Fruit fly (Drosophila melanogaster) whole organism, embryonic: ENCODE data around the gene CG43895.

Experiments
- BtbVII ChIP-seq: fragments of 200-800 bp; sonication (Bioruptor generic); optimal IDR thresholded peaks from 3 replicates; lab custom pipeline; 2017; ENCODE audit warnings: missing biosample characterization, mild to moderate bottlenecking, missing genetic modification characterization
- Bteb2 ChIP-seq: fragments of 200-800 bp; sonication (Bioruptor generic); optimal IDR thresholded peaks from 2 replicates; lab custom pipeline; 2016; ENCODE audit warnings: missing biosample characterization, missing genetic modification characterization
- CG10209 ChIP-seq: fragments of 200-800 bp; sonication (Bioruptor generic); optimal IDR thresholded peaks from 3 replicates; lab custom pipeline; 2017; ENCODE audit warnings: missing biosample characterization, mild to moderate bottlenecking, missing genetic modification characterization, missing genetic modification reagents
- CG10979 ChIP-seq: fragments of 200-800 bp; sonication (Bioruptor generic); optimal IDR thresholded peaks from 2 replicates; lab custom pipeline; 2018; ENCODE audit warnings: missing biosample characterization, mild to moderate bottlenecking, missing genetic modification characterization, moderate library complexity
- CG11695 ChIP-seq: fragments of 200-800 bp; sonication (Bioruptor generic); IDR thresholded peaks from 3 replicates; pipeline ENCODE4 v1.3.6; 2022; ENCODE audit warnings: missing biosample characterization, missing genetic modification characterization
- CG1233 ChIP-seq: fragments of 200-800 bp; sonication (Bioruptor generic); optimal IDR thresholded peaks from 4 replicates; lab custom pipeline; 2018; ENCODE audit warnings: missing biosample characterization, mild to moderate bottlenecking, missing genetic modification characterization
- CG13296 ChIP-seq: fragments of 200-800 bp; sonication (Bioruptor generic); optimal IDR thresholded peaks from 3 replicates; lab custom pipeline; 2018; ENCODE audit warnings: missing biosample characterization, mild to moderate bottlenecking, missing genetic modification characterization
- CG14050 ChIP-seq: fragments of 200-800 bp; sonication (Bioruptor generic); IDR thresholded peaks from 3 replicates; pipeline ENCODE4 v1.3.6; 2022; ENCODE audit warnings: missing biosample characterization, missing genetic modification characterization
- CG1603 ChIP-seq: fragments of 200-800 bp; sonication (Bioruptor generic); optimal IDR thresholded peaks from 2 replicates; lab custom pipeline; 2019; ENCODE audit warnings: missing biosample characterization, mild to moderate bottlenecking, missing genetic modification characterization, moderate library complexity
- CG16779 ChIP-seq: fragments of 200-800 bp; sonication (Bioruptor generic); IDR thresholded peaks from 2 replicates; pipeline ENCODE4 v1.3.6; 2022; ENCODE audit warnings: missing biosample characterization, missing genetic modification characterization
- CG17612 ChIP-seq: fragments of 200-800 bp; sonication (Bioruptor generic); IDR thresholded peaks from 2 replicates; pipeline ENCODE4 v1.3.6; 2022; ENCODE audit warnings: missing biosample characterization, missing genetic modification characterization
- CG32767 ChIP-seq: fragments of 200-800 bp; sonication (Bioruptor generic); IDR thresholded peaks from 2 replicates; pipeline ENCODE4 v1.3.6; 2022; ENCODE audit warnings: missing biosample characterization, missing genetic modification characterization
- CG34224 ChIP-seq: fragments of 200-800 bp; sonication (Bioruptor generic); IDR thresholded peaks from 3 replicates; pipeline ENCODE4 v1.3.6; 2022; ENCODE audit warnings: missing biosample characterization, missing genetic modification characterization; ENCODE audit not compliant: partially characterized antibody
- CG42726 ChIP-seq: fragments of 200-800 bp; sonication (Bioruptor generic); IDR thresholded peaks from 2 replicates; pipeline ENCODE4 v1.3.6; 2022; ENCODE audit warnings: missing biosample characterization, missing genetic modification characterization; ENCODE audit not compliant: partially characterized antibody
- CG4617 ChIP-seq: fragments of 200-800 bp; sonication (Bioruptor generic); optimal IDR thresholded peaks from 3 replicates; lab custom pipeline; 2016; ENCODE audit warnings: missing biosample characterization, missing genetic modification characterization, borderline replicate concordance
- CG4854 ChIP-seq: fragments of 200-800 bp; sonication (Bioruptor generic); optimal IDR thresholded peaks from 2 replicates; lab custom pipeline; 2016; ENCODE audit warnings: missing biosample characterization, missing genetic modification characterization, inconsistent platforms
- CG6765 ChIP-seq: fragments of 200-800 bp; sonication (Bioruptor generic); optimal IDR thresholded peaks from 3 replicates; lab custom pipeline; 2017; ENCODE audit warnings: missing biosample characterization, mild to moderate bottlenecking, missing genetic modification characterization
- CG9932 ChIP-seq: fragments of 200-800 bp; sonication (Bioruptor generic); IDR thresholded peaks from 2 replicates; pipeline ENCODE4 v1.3.6; 2022; ENCODE audit warnings: missing biosample characterization, missing genetic modification characterization
- CHES-1-like ChIP-seq: fragments of 200-800 bp; sonication (Bioruptor generic); optimal IDR thresholded peaks from 2 replicates; lab custom pipeline; 2016; ENCODE audit warnings: missing biosample characterization, missing genetic modification characterization
- D19A ChIP-seq: fragments of 200-800 bp; optimal IDR thresholded peaks from 3 replicates; lab custom pipeline; 2019; ENCODE audit warnings: missing biosample characterization, mild to moderate bottlenecking, missing genetic modification characterization, moderate library complexity
- HLH3B ChIP-seq: fragments of 200-800 bp; sonication (Bioruptor generic); IDR thresholded peaks from 2 replicates; pipeline ENCODE4 v1.3.6; 2022; ENCODE audit warnings: missing biosample characterization, missing genetic modification characterization
- Hr3 ChIP-seq: fragments of 200-800 bp; sonication (Bioruptor generic); optimal IDR thresholded peaks from 3 replicates; lab custom pipeline; 2016; ENCODE audit warnings: missing biosample characterization, missing genetic modification characterization
- Lhr ChIP-seq: fragments of 200-800 bp; sonication (Bioruptor generic); optimal IDR thresholded peaks from 3 replicates; lab custom pipeline; 2017; ENCODE audit warnings: mild to moderate bottlenecking, missing biosample characterization, missing genetic modification reagents, missing genetic modification characterization
- Mes4 ChIP-seq: fragments of 200-800 bp; sonication (Bioruptor generic); optimal IDR thresholded peaks from 2 replicates; lab custom pipeline; 2016; ENCODE audit warnings: missing biosample characterization, missing genetic modification characterization
- Oli ChIP-seq: fragments of 200-800 bp; sonication (Bioruptor generic); optimal IDR thresholded peaks from 2 replicates; lab custom pipeline; 2018; ENCODE audit warnings: missing biosample characterization, mild to moderate bottlenecking, missing genetic modification characterization, moderate library complexity
- Ravus ChIP-seq: fragments of 200-800 bp; sonication (Bioruptor generic); IDR thresholded peaks from 2 replicates; pipeline ENCODE4 v1.3.6; 2022; ENCODE audit warnings: missing biosample characterization, missing genetic modification characterization
- Sox100B ChIP-seq: fragments of 200-800 bp; sonication (Bioruptor generic); optimal IDR thresholded peaks from 3 replicates; lab custom pipeline; 2018; ENCODE audit warnings: missing biosample characterization, mild to moderate bottlenecking, missing genetic modification characterization
- ab ChIP-seq: fragments of 200-800 bp; sonication (Bioruptor generic); optimal IDR thresholded peaks from 2 replicates; lab custom pipeline; 2016; ENCODE audit warnings: missing biosample characterization, missing genetic modification characterization
- amos ChIP-seq: fragments of 200-800 bp; sonication (Bioruptor generic); IDR thresholded peaks from 2 replicates; pipeline ENCODE4 v1.3.6; 2022; ENCODE audit warnings: missing biosample characterization, missing genetic modification characterization; ENCODE audit not compliant: partially characterized antibody
- bcd ChIP-seq: fragments of 200-800 bp; sonication (Bioruptor generic); optimal IDR thresholded peaks from 2 replicates; lab custom pipeline; 2017; ENCODE audit warnings: missing biosample characterization, mild to moderate bottlenecking, missing genetic modification characterization
- chif ChIP-seq, 2 experiments: fragments of 200-800 bp; sonication (Bioruptor generic); optimal IDR thresholded peaks; 3 replicates each; lab custom pipeline; 2016; ENCODE audit warnings: missing biosample characterization in 2 of 2, missing genetic modification characterization in 2 of 2
- dysf ChIP-seq: fragments of 200-800 bp; sonication (Bioruptor generic); IDR thresholded peaks from 3 replicates; pipeline ENCODE4 v1.3.6; 2022; ENCODE audit warnings: missing biosample characterization, missing genetic modification characterization
- ems ChIP-seq: fragments of 200-800 bp; sonication (Bioruptor generic); optimal IDR thresholded peaks from 3 replicates; lab custom pipeline; 2016; ENCODE audit warnings: missing biosample characterization, missing genetic modification characterization
- gcm ChIP-seq: fragments of 200-800 bp; sonication (Bioruptor generic); optimal IDR thresholded peaks from 2 replicates; lab custom pipeline; 2019; ENCODE audit warnings: missing biosample characterization, mild to moderate bottlenecking, missing genetic modification characterization, moderate library complexity
- gro ChIP-seq: fragments of 200-800 bp; sonication (Bioruptor generic); optimal IDR thresholded peaks from 2 replicates; lab custom pipeline; 2016; ENCODE audit warnings: missing biosample characterization, missing genetic modification characterization
- hkb ChIP-seq, 2 experiments: fragments of 200-800 bp in 1 of 2; fragments of >200 bp in 1 of 2; sonication (Bioruptor generic) in 1 of 2; IDR thresholded peaks in 1 of 2; optimal IDR thresholded peaks in 1 of 2; 2 replicates each; pipeline versions ENCODE4 v1.3.6 to Lab custom; 2017 to 2022; ENCODE audit warnings: missing biosample characterization in 1 of 2, missing genetic modification characterization in 1 of 2
- ind ChIP-seq: fragments of 200-800 bp; sonication (Bioruptor generic); optimal IDR thresholded peaks from 3 replicates; lab custom pipeline; 2016; ENCODE audit warnings: missing biosample characterization, missing genetic modification characterization
- kay ChIP-seq: fragments of 200-800 bp; sonication (Bioruptor generic); optimal IDR thresholded peaks from 2 replicates; lab custom pipeline; 2016; ENCODE audit warnings: missing biosample characterization, missing genetic modification characterization
- maf-S ChIP-seq: fragments of 200-800 bp; sonication (Bioruptor generic); optimal IDR thresholded peaks from 2 replicates; lab custom pipeline; 2016; ENCODE audit warnings: missing biosample characterization, missing genetic modification characterization
- mirr ChIP-seq: fragments of 200-800 bp; sonication (Bioruptor generic); optimal IDR thresholded peaks from 3 replicates; lab custom pipeline; 2018; ENCODE audit warnings: missing biosample characterization, mild to moderate bottlenecking, missing genetic modification characterization
- nom ChIP-seq: fragments of 200-800 bp; sonication (Bioruptor generic); optimal IDR thresholded peaks from 2 replicates; lab custom pipeline; 2017; ENCODE audit warnings: missing biosample characterization, missing genetic modification characterization, mild to moderate bottlenecking, moderate library complexity, missing genetic modification reagents
- odd ChIP-seq: fragments of 200-800 bp; sonication (Bioruptor generic); optimal IDR thresholded peaks from 2 replicates; lab custom pipeline; 2017; ENCODE audit warnings: missing biosample characterization, mild to moderate bottlenecking, missing genetic modification characterization
- sc ChIP-seq, 3 experiments: fragments of >200 bp in 2 of 3; fragments of 200-800 bp in 1 of 3; sonication (Bioruptor generic) in 1 of 3; optimal IDR thresholded peaks; 2 replicates in 2 of 3; 3 replicates in 1 of 3; lab custom pipeline; 2017; ENCODE audit warnings: mild to moderate bottlenecking in 1 of 3, missing biosample characterization in 1 of 3, missing genetic modification characterization in 1 of 3, missing genetic modification reagents in 1 of 3
- slbo ChIP-seq: fragments of 200-800 bp; sonication (Bioruptor generic); IDR thresholded peaks from 2 replicates; pipeline ENCODE4 v1.3.6; 2022; ENCODE audit warnings: missing biosample characterization, missing genetic modification characterization
- ssp ChIP-seq: fragments of 200-800 bp; sonication (Bioruptor generic); IDR thresholded peaks from 2 replicates; pipeline ENCODE4 v1.3.6; 2022; ENCODE audit warnings: missing biosample characterization, missing genetic modification characterization
- zfh2 ChIP-seq: fragments of 200-800 bp; sonication (Bioruptor generic); optimal IDR thresholded peaks from 2 replicates; lab custom pipeline; 2016; ENCODE audit warnings: missing biosample characterization, missing genetic modification characterization

The CG43895 gene

dm6 chr3L:21832203-21833160, 19.0 kb upstream of the CG43895 start, which contains the start of the genes CG7148 and Nopp140 (continued):
- TF ChIP-seq hkb (optimal IDR thresholded peaks at IDR 0.05; lab: Kevin White, UChicago) (no peak), hkb (GFP tag; IDR thresholded peaks at IDR 0.05; lab: Robert Waterston, UW) (peak; percentile 57), CG42726 (GFP tag; lab: Robert Waterston, UW) (peak; percentile 35; the same call in 1 of the 2 replicates), sc (optimal IDR thresholded peaks at IDR 0.05; lab: Kevin White, UChicago) (no peak), sc (GFP tag; optimal IDR thresholded peaks at IDR 0.05; lab: Kevin White, UChicago) (no peak), Bteb2 (peak; percentile 51), ind (peak; percentile 71), Oli (peak; percentile 32), chif (GFP tag; optimal IDR thresholded peaks at IDR 0.05; lab: Kevin White, UChicago) (peak; percentile 26 to 54), maf-S (peak; percentile 45), CG13296 (GFP tag; lab: Kevin White, UChicago) (peak; percentile 46), nom (GFP tag; lab: Kevin White, UChicago) (peak; percentile 46), ems (GFP tag; lab: Kevin White, UChicago) (peak; percentile 60), CG11695 (0 out of 3 replicates have a peak, but pooled peaks have one; percentile 24), Sox100B (GFP tag; lab: Kevin White, UChicago) (peak; percentile 3), Lhr (GFP tag; lab: Kevin White, UChicago) (peak; percentile 32), CG6765 (GFP tag; lab: Kevin White, UChicago) (peak; percentile 40), CG1233 (GFP tag; lab: Kevin White, UChicago) (peak; percentile 47), Ravus (peak; percentile 3; the same call in 1 of the 2 replicates), kay (GFP tag; lab: Kevin White, UChicago) (peak; percentile 1), odd (GFP tag; lab: Kevin White, UChicago) (no peak), CG14050 (GFP tag; lab: Robert Waterston, UW) (0 out of 3 replicates have a peak, but pooled peaks have one; percentile 11), CG4617 (GFP tag; lab: Kevin White, UChicago) (peak; percentile 75), CG17612 (peak; percentile 65; the same call in 1 of the 2 replicates), amos (GFP tag; lab: Robert Waterston, UW) (peak; percentile 34; the same call in 1 of the 2 replicates), ssp (peak; percentile 63), CG4854 (GFP tag; lab: Kevin White, UChicago) (peak; percentile 46), CG10979 (tag; lab: Kevin White, UChicago) (peak; percentile 20), zfh2 (GFP tag; lab: Kevin White, UChicago) (peak; percentile 69), CG34224 (GFP tag; lab: Robert Waterston, UW) (peak; percentile 32; the same call in 1 of the 3 replicates), CG9932 (GFP tag; lab: Robert Waterston, UW) (peak; percentile 89), CG16779 (GFP tag; lab: Robert Waterston, UW) (peak; percentile 77), D19A (tag; lab: Kevin White, UChicago) (peak; percentile 62), bcd (GFP tag; lab: Kevin White, UChicago) (peak; percentile 61), BtbVII (GFP tag; lab: Kevin White, UChicago) (peak; percentile 47), mirr (peak; percentile 71), CHES-1-like (GFP tag; lab: Kevin White, UChicago) (peak; percentile 59), gcm (GFP tag; lab: Kevin White, UChicago) (no peak), CG1603 (tag; lab: Kevin White, UChicago) (peak; percentile 87), gro (peak; percentile 24), HLH3B (peak; percentile 41; the same call in 1 of the 2 replicates), dysf (GFP tag; lab: Robert Waterston, UW) (peak; percentile 69), slbo (GFP tag; lab: Robert Waterston, UW) (peak; percentile 85), CG10209 (GFP tag; lab: Kevin White, UChicago) (peak; percentile 63), Hr3 (GFP tag; lab: Kevin White, UChicago) (peak; percentile 59), Mes4 (GFP tag; lab: Kevin White, UChicago) (peak; percentile 13), CG32767 (GFP tag; lab: Robert Waterston, UW) (peak; percentile 41; the same call in 1 of the 2 replicates), ab (GFP tag; lab: Kevin White, UChicago) (no peak)
